Worm (Caenorhabditis elegans): ENCODE results near the gene grl-29.
"Not testable (repeated sequence)": the region's sequence is repeated elsewhere in the genome, so short reads cannot be mapped to it uniquely, and the experiment has no call there.

The grl-29 gene

DNA sequence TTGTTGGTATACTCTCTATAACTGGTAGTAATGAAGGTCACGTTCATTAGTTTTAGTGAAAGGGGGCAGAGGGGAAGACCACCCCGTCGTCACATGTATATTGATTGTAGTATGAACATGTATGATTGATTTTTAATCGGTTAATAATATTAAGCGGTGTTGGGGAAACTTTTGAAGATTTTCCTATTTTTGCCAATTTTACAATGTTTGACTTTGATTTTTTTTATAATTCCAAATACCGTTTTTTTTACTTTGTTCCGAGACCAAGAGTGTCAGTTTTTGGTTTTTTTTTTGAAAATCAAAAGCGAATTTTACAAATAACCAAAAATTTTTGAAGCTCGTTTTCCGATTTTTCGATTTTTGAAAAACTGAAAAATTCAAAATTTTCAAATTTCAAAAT lies 19.8 kb downstream of the grl-29 start, which contains the start of gene nhr-221:
Gene nhr-221 (minus strand): TSS at position 101 of the 400 bp plus-strand sequence.
- no peak for TF ChIP-seq unc-62 (GFP tag; optimal IDR thresholded peaks at IDR 0.05)

DNA sequence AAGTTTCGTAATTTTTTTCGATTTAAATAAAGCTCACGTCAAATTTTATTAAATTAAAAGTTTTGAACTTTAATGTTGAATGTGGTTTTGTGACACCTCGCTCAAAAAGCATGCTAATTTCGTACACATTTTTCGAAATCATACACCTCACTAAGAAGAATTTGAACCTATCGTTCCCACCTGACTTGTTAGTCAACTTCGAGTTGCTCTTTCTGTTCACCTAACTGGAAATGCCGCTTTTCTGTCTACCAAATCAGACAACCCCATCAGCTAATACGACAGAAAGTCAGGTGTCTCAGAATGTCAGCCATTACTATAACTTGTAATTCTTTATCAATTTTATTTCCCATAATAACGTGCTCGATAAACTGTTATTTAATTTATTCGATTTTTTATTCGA lies 24.6 kb downstream of the grl-29 start, which contains the start of gene srbc-66:
Gene srbc-66 (plus strand): TSS at position 301 of the 400 bp plus-strand sequence.
- no peak for TF ChIP-seq unc-62 (GFP tag; optimal IDR thresholded peaks at IDR 0.05)

ce11 chrV:3526882-3527281 lies 28.2 kb downstream of the grl-29 start, which contains the start of gene str-260:
str-260 (plus strand) TSS chrV:3527182.
- no peak for TF ChIP-seq unc-62 (GFP tag; optimal IDR thresholded peaks at IDR 0.05)

ce11 chrV:3524970-3525369 lies 30.1 kb downstream of the grl-29 start, which contains the start of gene T24A6.7:
T24A6.7 (plus strand) TSS chrV:3525270.
- no peak for TF ChIP-seq unc-62 (GFP tag; optimal IDR thresholded peaks at IDR 0.05)

DNA sequence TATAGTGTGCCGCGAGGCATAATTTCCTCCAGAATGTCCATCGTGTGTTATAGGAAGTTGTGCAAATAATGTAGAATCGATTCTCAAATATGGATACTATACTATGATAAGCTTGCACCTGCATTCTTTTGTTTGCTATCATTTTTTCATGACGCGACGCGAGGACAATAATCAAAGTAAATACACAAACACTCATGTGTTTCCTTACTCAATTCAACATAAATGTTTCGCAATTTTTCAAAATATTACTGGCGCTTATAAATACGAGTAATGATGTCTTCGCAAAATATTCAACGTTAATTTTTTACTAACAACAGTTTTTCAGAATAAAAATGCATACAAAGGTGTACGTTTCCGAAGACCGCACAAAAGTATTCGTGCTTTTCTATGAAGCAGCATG lies 31.8 kb downstream of the grl-29 start, which contains the start of gene irg-1:
Gene irg-1 (plus strand): TSS at position 326 of the 400 bp plus-strand sequence.
- TF ChIP-seq unc-62 (GFP tag; optimal IDR thresholded peaks at IDR 0.05), result no peak

DNA sequence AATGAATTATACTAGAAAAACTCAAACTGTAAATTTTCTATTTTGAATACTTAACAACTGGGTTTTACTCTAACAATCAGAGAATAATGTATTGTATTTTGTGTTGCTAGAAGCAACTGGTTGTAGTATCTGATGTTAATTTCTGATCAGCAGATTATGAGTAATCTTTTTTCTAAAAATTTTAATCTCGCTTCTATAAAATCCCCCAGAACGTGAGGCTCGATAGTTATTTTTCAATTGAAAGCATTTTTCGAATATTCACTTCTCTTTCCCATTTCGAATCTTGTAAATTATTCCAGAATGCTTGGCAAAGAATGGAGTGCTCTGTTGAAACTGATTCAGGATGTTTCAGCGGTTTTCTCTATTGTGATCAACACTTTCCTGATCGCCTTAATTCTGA lies 37.1 kb downstream of the grl-29 start, which contains the start of gene str-227:
Gene str-227 (plus strand): TSS at position 301 of the 400 bp plus-strand sequence.
- no peak for TF ChIP-seq unc-62 (GFP tag; optimal IDR thresholded peaks at IDR 0.05)

- TF ChIP-seq unc-62 (GFP tag; optimal IDR thresholded peaks at IDR 0.05), result no peak
Measured at ce11 chrV:3512381-3512780, 42.7 kb downstream of the grl-29 start, which contains the start of gene str-226. str-226 (plus strand) TSS chrV:3512681.

DNA sequence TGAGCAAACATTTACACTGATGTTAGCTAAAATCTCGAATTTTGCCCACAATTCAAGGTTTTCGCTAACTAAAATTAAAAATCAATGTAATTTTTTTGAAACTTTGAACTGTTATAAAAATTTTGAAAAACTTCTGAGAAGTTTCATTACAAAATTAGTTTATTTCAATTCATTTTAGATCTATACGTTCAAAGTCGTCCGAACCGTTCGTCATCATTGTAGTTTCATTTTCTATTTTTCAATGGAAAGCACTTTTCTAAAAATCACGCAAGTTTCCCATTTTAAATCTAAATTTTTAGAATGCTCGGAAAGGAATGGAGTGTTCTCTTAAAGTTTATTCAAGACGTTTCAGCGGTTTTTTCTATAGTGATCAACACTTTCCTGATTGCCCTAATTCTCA lies 45.2 kb downstream of the grl-29 start, which contains the start of gene str-228:
Gene str-228 (plus strand): TSS at position 301 of the 400 bp plus-strand sequence.
- no peak for TF ChIP-seq unc-62 (GFP tag; optimal IDR thresholded peaks at IDR 0.05)

DNA sequence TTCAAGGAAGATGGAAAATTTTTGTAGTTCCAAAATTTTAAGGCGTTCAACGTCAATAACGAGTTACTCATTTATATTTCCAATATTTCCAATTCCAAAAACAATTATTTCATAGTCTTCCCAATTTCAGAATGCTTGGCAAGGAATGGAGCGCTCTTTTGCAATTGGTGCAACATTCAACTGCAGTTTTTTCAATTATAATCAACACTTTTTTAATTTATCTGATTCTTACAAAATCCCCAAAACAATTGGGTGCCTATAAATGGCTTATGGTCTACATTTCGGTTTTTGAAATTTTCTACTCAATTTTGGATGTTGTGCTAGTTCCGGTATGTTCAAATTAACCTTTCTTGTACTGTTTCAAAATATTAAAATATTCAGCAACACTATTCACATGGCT lies 47.3 kb downstream of the grl-29 start, which contains the start of gene str-225:
Gene str-225 (plus strand): TSS at position 132 of the 400 bp plus-strand sequence.
- TF ChIP-seq unc-62 (GFP tag; optimal IDR thresholded peaks at IDR 0.05), result no peak

ce11 chrV:3506252-3506651 lies 48.8 kb downstream of the grl-29 start, which contains the start of gene ugt-64:
ugt-64 (minus strand) TSS chrV:3506352.
- TF ChIP-seq unc-62 (GFP tag; optimal IDR thresholded peaks at IDR 0.05), result not testable (repeated sequence)

- no peak for TF ChIP-seq unc-62 (GFP tag; optimal IDR thresholded peaks at IDR 0.05)
Measured at ce11 chrV:3505745-3506144, 49.3 kb downstream of the grl-29 start.

All from whole organism, dauer.